Fruit fly (Drosophila melanogaster): ENCODE measurements around the gene CG8173.

- TF ChIP-seq psq (optimal IDR thresholded peaks at IDR 0.05): no peak
- TF ChIP-seq insv (optimal IDR thresholded peaks at IDR 0.05): no peak
- TF ChIP-seq h (optimal IDR thresholded peaks at IDR 0.05): no peak
- TF ChIP-seq Sin3A (optimal IDR thresholded peaks at IDR 0.05): no peak
- no peak for TF ChIP-seq Myc (optimal IDR thresholded peaks at IDR 0.05)
- no peak for TF ChIP-seq ttk (optimal IDR thresholded peaks at IDR 0.05)
These were observed 24.3 kb upstream of the CG8173 start for dm6 chrX:17733698-17734248.

All from Kc167 (cell line).